Worm (Caenorhabditis elegans): ENCODE results near the gene rpl-25.1.

- TF ChIP-seq snpc-4 (tag; optimal IDR thresholded peaks at IDR 0.05) (no peak), aly-2 (tag; optimal IDR thresholded peaks at IDR 0.05) (no peak), nhr-77 (tag; optimal IDR thresholded peaks at IDR 0.05) (no peak), egl-27 (tag; optimal IDR thresholded peaks at IDR 0.05) (no peak), ztf-11 (tag; optimal IDR thresholded peaks at IDR 0.05) (no peak), jun-1 (tag; optimal IDR thresholded peaks at IDR 0.05) (no peak), ZK546.5 (tag; optimal IDR thresholded peaks at IDR 0.05) (no peak), fkh-10 (GFP tag; optimal IDR thresholded peaks at IDR 0.05) (no peak), ama-1 (optimal IDR thresholded peaks at IDR 0.05) (no peak)
Observed at ce11 chrX:4700083-4700482, 14.9 kb upstream of the rpl-25.1 start.

Data from whole organism, L3 larva.